Fruit fly (Drosophila melanogaster) whole organism: Measurements from ENCODE around the gene ScsbetaG.

Source experiments
- EcR ChIP-seq, 2 experiments: fragments of >200 bp; optimal IDR thresholded peaks; 2 replicates each; lab custom pipeline; 2017; ENCODE audit warnings: missing biosample characterization in 2 of 2, missing genetic modification characterization in 2 of 2, missing genetic modification reagents in 2 of 2
- psq ChIP-seq: fragments of >200 bp; optimal IDR thresholded peaks from 2 replicates; lab custom pipeline; 2017

dm6 chr3L:5594853-5595593, 31.5 kb upstream of the ScsbetaG start, which contains the start of the genes Alp10 and Alp9:
- TF ChIP-seq EcR (GFP tag; optimal IDR thresholded peaks at IDR 0.05; lab: Kevin White, UChicago): no peak
- TF ChIP-seq psq (lab: Kevin White, UChicago): no peak
